Worm (Caenorhabditis elegans) whole organism, early embryonic: Measurements from ENCODE around the gene gldi-4.

Experiments
- ama-1 ChIP-seq: fragments of 150-350 bp; optimal IDR thresholded peaks from 2 replicates; lab custom pipeline; 2014
- scrt-1 ChIP-seq: fragments of 200-800 bp; sonication (Bioruptor generic); IDR thresholded peaks from 2 replicates; pipeline ENCODE4 v1.3.6; 2022; ENCODE audit warnings: missing genetic modification characterization, missing compliant biosample characterization
- tra-4 ChIP-seq: sonication (generic microtip); optimal IDR thresholded peaks from 2 replicates; lab custom pipeline; 2017; ENCODE audit warnings: missing genetic modification characterization, missing compliant biosample characterization

ce11 chrIV:7051515-7051914 is 34.1 kb downstream of the gldi-4 start:
- TF ChIP-seq tra-4 (tag; lab: Kevin White, UChicago), result no peak
- TF ChIP-seq ama-1 (lab: Kevin White, UChicago), result no peak
- TF ChIP-seq scrt-1 (GFP tag; lab: Robert Waterston, UW), result no peak
